Fruit fly (Drosophila melanogaster): ENCODE data around the gene Las.

The Las gene

dm6 chr3L:20402665-20403492 is 29.3 kb downstream of the Las start:
- TF ChIP-seq Vsx2 (GFP tag; optimal IDR thresholded peaks at IDR 0.05; ENCODE audit: partially characterized antibody) (no peak), dsf (GFP tag; optimal IDR thresholded peaks at IDR 0.05; ENCODE audit: borderline replicate concordance) (no peak), jim (GFP tag; optimal IDR thresholded peaks at IDR 0.05) (no peak), Dfd (GFP tag; optimal IDR thresholded peaks at IDR 0.05) (no peak), Myc (optimal IDR thresholded peaks at IDR 0.05) (no peak), Abd-B (GFP tag; optimal IDR thresholded peaks at IDR 0.05) (no peak), Hr83 (GFP tag; optimal IDR thresholded peaks at IDR 0.05; ENCODE audit: poor library complexity, severe bottlenecking) (no peak), h (GFP tag; optimal IDR thresholded peaks at IDR 0.05) (peak; percentile 75), lola (GFP tag; optimal IDR thresholded peaks at IDR 0.05) (no peak), HLH106 (tag; optimal IDR thresholded peaks at IDR 0.05) (peak; percentile 78), sv (GFP tag; optimal IDR thresholded peaks at IDR 0.05) (no peak), sage (GFP tag; optimal IDR thresholded peaks at IDR 0.05) (no peak), Rel (GFP tag; optimal IDR thresholded peaks at IDR 0.05) (peak; percentile 58), Rel (tag; optimal IDR thresholded peaks at IDR 0.05) (peak; percentile 50), pan (optimal IDR thresholded peaks at IDR 0.05) (no peak), br (GFP tag; optimal IDR thresholded peaks at IDR 0.05) (peak; percentile 66), Hr78 (GFP tag; optimal IDR thresholded peaks at IDR 0.05) (no peak), Jra (GFP tag; optimal IDR thresholded peaks at IDR 0.05) (peak; percentile 55), dl (GFP tag; optimal IDR thresholded peaks at IDR 0.05; ENCODE audit: insufficient read depth in 1 of 2, partially characterized antibody in 2 of 2) (no peak), dmrt93B (GFP tag; optimal IDR thresholded peaks at IDR 0.05) (peak; percentile 22), Hnf4 (GFP tag; optimal IDR thresholded peaks at IDR 0.05) (peak; percentile 52), tai (GFP tag; optimal IDR thresholded peaks at IDR 0.05) (peak; percentile 19), GATAd (GFP tag; optimal IDR thresholded peaks at IDR 0.05) (no peak), Mio (GFP tag; optimal IDR thresholded peaks at IDR 0.05) (no peak), usp (GFP tag; optimal IDR thresholded peaks at IDR 0.05) (no peak), CG32264 (GFP tag; optimal IDR thresholded peaks at IDR 0.05) (peak; percentile 54), brk (GFP tag; optimal IDR thresholded peaks at IDR 0.05) (peak; percentile 49), rgr (GFP tag; optimal IDR thresholded peaks at IDR 0.05) (peak; percentile 51), fru (GFP tag; optimal IDR thresholded peaks at IDR 0.05) (peak; percentile 60), Dif (GFP tag; optimal IDR thresholded peaks at IDR 0.05; ENCODE audit: partially characterized antibody) (peak; percentile 9), psq (GFP tag; optimal IDR thresholded peaks at IDR 0.05) (peak; percentile 93), CG9705 (GFP tag; optimal IDR thresholded peaks at IDR 0.05) (peak; percentile 40), woc (GFP tag; optimal IDR thresholded peaks at IDR 0.05) (peak; percentile 44), foxo (GFP tag; optimal IDR thresholded peaks at IDR 0.05) (peak in 1 of 2 experiments; percentile 61), ey (GFP tag; optimal IDR thresholded peaks at IDR 0.05) (peak; percentile 71), N (GFP tag; optimal IDR thresholded peaks at IDR 0.05) (no peak), Sp1 (GFP tag; optimal IDR thresholded peaks at IDR 0.05) (peak; percentile 79), OdsH (GFP tag; optimal IDR thresholded peaks at IDR 0.05) (peak; percentile 68), CrebA (GFP tag; optimal IDR thresholded peaks at IDR 0.05; ENCODE audit: borderline replicate concordance) (no peak)

- peak; percentile 88 to 95 for TF ChIP-seq dl (GFP tag; optimal IDR thresholded peaks at IDR 0.05; ENCODE audit: insufficient read depth in 1 of 2, partially characterized antibody in 2 of 2)
- peak; percentile 97 for TF ChIP-seq Dif (GFP tag; optimal IDR thresholded peaks at IDR 0.05; ENCODE audit: partially characterized antibody)
- peak; percentile 33 for TF ChIP-seq rgr (GFP tag; optimal IDR thresholded peaks at IDR 0.05)
- peak; percentile 99 for TF ChIP-seq psq (GFP tag; optimal IDR thresholded peaks at IDR 0.05)
- peak; percentile 42 for TF ChIP-seq fru (GFP tag; optimal IDR thresholded peaks at IDR 0.05)
- no peak for TF ChIP-seq Rel (GFP tag; optimal IDR thresholded peaks at IDR 0.05)
- TF ChIP-seq Rel (tag; optimal IDR thresholded peaks at IDR 0.05): peak; percentile 16
- TF ChIP-seq Sp1 (GFP tag; optimal IDR thresholded peaks at IDR 0.05): peak; percentile 44
- TF ChIP-seq tai (GFP tag; optimal IDR thresholded peaks at IDR 0.05): no peak
- no peak for TF ChIP-seq Abd-B (GFP tag; optimal IDR thresholded peaks at IDR 0.05)
- peak; percentile 54 for TF ChIP-seq Hr83 (GFP tag; optimal IDR thresholded peaks at IDR 0.05; ENCODE audit: poor library complexity, severe bottlenecking)
- TF ChIP-seq brk (GFP tag; optimal IDR thresholded peaks at IDR 0.05): no peak
- peak; percentile 87 for TF ChIP-seq Vsx2 (GFP tag; optimal IDR thresholded peaks at IDR 0.05; ENCODE audit: partially characterized antibody)
Measured at dm6 chr3L:20401026-20401912, 30.9 kb downstream of the Las start, which contains the start of gene trbl. Gene trbl (minus strand): TSS chr3L:20401609.

Measured in whole organism, wandering third instar larva.